Fruit fly (Drosophila melanogaster) whole organism, wandering third instar larva: ENCODE measurements around the gene mldr.

Experiments
- Abd-B ChIP-seq: fragments of >200 bp; optimal IDR thresholded peaks from 2 replicates; lab custom pipeline; 2017; ENCODE audit warnings: missing biosample characterization, missing genetic modification characterization
- CG32264 ChIP-seq: fragments of 200-800 bp; sonication (Bioruptor generic); optimal IDR thresholded peaks from 2 replicates; lab custom pipeline; 2016; ENCODE audit warnings: missing biosample characterization, missing genetic modification characterization
- Hr83 ChIP-seq: fragments of 200-300 bp; sonication (Bioruptor generic); optimal IDR thresholded peaks from 2 replicates; lab custom pipeline; 2016; ENCODE audit warnings: missing biosample characterization, mild to moderate bottlenecking, missing genetic modification characterization, moderate library complexity; ENCODE audit not compliant: poor library complexity, severe bottlenecking
- OdsH ChIP-seq: fragments of 200-800 bp; sonication (Bioruptor generic); optimal IDR thresholded peaks from 2 replicates; lab custom pipeline; 2016; ENCODE audit warnings: missing biosample characterization, mild to moderate bottlenecking, missing genetic modification characterization
- Rel ChIP-seq, 2 experiments: fragments of 200-800 bp; sonication (Bioruptor generic) in 1 of 2; optimal IDR thresholded peaks; 2 replicates in 1 of 2; 3 replicates in 1 of 2; lab custom pipeline; 2016 to 2019; ENCODE audit warnings: mild to moderate bottlenecking in 2 of 2, missing biosample characterization in 2 of 2, missing genetic modification characterization in 2 of 2, moderate library complexity in 1 of 2
- foxo ChIP-seq, 2 experiments: fragments of 200-800 bp; sonication (Bioruptor generic); optimal IDR thresholded peaks; 2 replicates in 1 of 2; 3 replicates in 1 of 2; lab custom pipeline; 2016 to 2017; ENCODE audit warnings: missing biosample characterization in 2 of 2, missing genetic modification characterization in 2 of 2
- h ChIP-seq: fragments of 200-800 bp; sonication (Bioruptor generic); optimal IDR thresholded peaks from 3 replicates; lab custom pipeline; 2016; ENCODE audit warnings: missing biosample characterization, mild to moderate bottlenecking, missing genetic modification characterization
- pan ChIP-seq: fragments of >200 bp; optimal IDR thresholded peaks from 2 replicates; lab custom pipeline; 2017
- psq ChIP-seq: fragments of 200-800 bp; sonication (Bioruptor generic); optimal IDR thresholded peaks from 3 replicates; lab custom pipeline; 2017; ENCODE audit warnings: missing biosample characterization, mild to moderate bottlenecking, missing genetic modification characterization, moderate library complexity
- usp ChIP-seq: fragments of >200 bp; optimal IDR thresholded peaks from 2 replicates; lab custom pipeline; 2017; ENCODE audit warnings: missing biosample characterization, missing genetic modification characterization

- TF ChIP-seq Rel (GFP tag; optimal IDR thresholded peaks at IDR 0.05; lab: Kevin White, UChicago) (no peak), Rel (tag; optimal IDR thresholded peaks at IDR 0.05; lab: Kevin White, UChicago) (no peak), pan (lab: Kevin White, UChicago) (no peak), Hr83 (peak; percentile 46), h (no peak), foxo (GFP tag; optimal IDR thresholded peaks at IDR 0.05; lab: Kevin White, UChicago) (no peak), psq (GFP tag; lab: Kevin White, UChicago) (no peak), OdsH (GFP tag; lab: Kevin White, UChicago) (no peak), CG32264 (GFP tag; lab: Kevin White, UChicago) (no peak), Abd-B (GFP tag; lab: Kevin White, UChicago) (no peak), usp (GFP tag; lab: Kevin White, UChicago) (no peak)
Measured at dm6 chrX:6279629-6280073, 11.5 kb upstream of the mldr start, which contains the start of gene Ubi-p5E.
